Worm (Caenorhabditis elegans): Measurements from ENCODE around the gene nxf-2.
A peak's percentile ranks its signal among the peaks of the same experiment; 100 is the strongest.

Gene nxf-2

ce11 chrV:14411989-14412388, 5.6 kb downstream of the nxf-2 start (continued):
- TF ChIP-seq hlh-26 (GFP tag; conservative IDR thresholded peaks at IDR 0.05) (no peak), ekl-4 (GFP tag; IDR thresholded peaks at IDR 0.05) (0 out of 2 replicates have a peak, but pooled peaks have one; percentile 42)

DNA sequence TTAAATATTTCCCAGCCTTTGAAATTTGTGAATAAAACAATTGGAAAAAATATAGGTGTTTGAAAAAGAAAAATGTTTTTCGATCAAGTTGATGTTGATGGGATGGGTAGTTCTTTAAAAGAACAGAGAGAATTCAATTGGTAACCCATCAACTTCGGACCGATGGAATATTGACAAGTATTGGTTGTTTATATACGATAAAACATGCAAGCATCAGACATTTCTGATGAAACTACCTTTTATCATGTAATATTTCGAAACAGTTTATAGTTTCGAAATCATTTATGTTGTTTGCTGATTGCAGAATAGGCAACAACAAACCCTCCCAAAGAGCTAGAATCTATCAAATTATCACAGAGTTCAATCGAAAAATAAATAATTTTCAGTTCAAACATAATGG, 7.7 kb downstream of the nxf-2 start:
- TF ChIP-seq cebp-1 (GFP tag; IDR thresholded peaks at IDR 0.05) (no peak), cebp-1 (tag; optimal IDR thresholded peaks at IDR 0.05) (peak; percentile 87), C06A6.2 (GFP tag; conservative IDR thresholded peaks at IDR 0.05) (no peak), bed-1 (GFP tag; IDR thresholded peaks at IDR 0.05) (no peak), B0035.1 (tag; optimal IDR thresholded peaks at IDR 0.05) (no peak), snpc-4 (GFP tag; optimal IDR thresholded peaks at IDR 0.05) (no peak), snpc-4 (tag; optimal IDR thresholded peaks at IDR 0.05) (peak in 2 of 4 experiments; percentile 85), gei-17 (GFP tag; optimal IDR thresholded peaks at IDR 0.05) (no peak), cebp-2 (GFP tag; IDR thresholded peaks at IDR 0.05) (0 out of 2 replicates have a peak, but pooled peaks have one; percentile 13), let-607 (tag; optimal IDR thresholded peaks at IDR 0.05) (no peak), zfh-2 (GFP tag; conservative IDR thresholded peaks at IDR 0.05) (no peak), hrde-1 (tag; optimal IDR thresholded peaks at IDR 0.05; ENCODE audit: borderline replicate concordance) (no peak), egrh-3 (GFP tag; IDR thresholded peaks at IDR 0.05) (no peak), lag-1 (GFP tag; IDR thresholded peaks at IDR 0.05) (no peak), F37B4.10 (GFP tag; IDR thresholded peaks at IDR 0.05) (no peak), F33H1.4 (GFP tag; IDR thresholded peaks at IDR 0.05) (no peak)

DNA sequence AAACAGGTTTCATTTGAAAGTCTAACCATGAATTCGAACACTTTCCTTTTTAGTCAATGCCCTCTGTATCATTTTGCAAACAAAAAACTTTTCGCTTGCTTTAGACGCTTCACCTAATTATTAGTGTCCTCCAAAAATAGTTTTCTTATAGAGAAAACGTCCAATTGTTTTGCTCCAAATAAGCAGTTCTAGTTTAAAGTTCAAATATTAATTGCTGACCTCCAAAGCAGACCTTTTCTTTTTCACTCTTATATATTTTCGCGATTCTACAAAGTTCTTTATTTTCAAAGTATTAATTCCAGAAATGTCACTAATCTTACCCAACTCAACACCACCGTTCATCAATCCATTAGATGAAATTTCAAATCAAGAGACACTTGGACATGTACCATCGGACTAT, 8.9 kb downstream of the nxf-2 start, which contains the start of gene gnrr-2:
gnrr-2 (plus strand) TSS at position 301 of the 400 bp plus-strand sequence.
- no peak for TF ChIP-seq lsy-27 (tag; optimal IDR thresholded peaks at IDR 0.05; ENCODE audit: borderline replicate concordance, insufficient read depth)
- TF ChIP-seq snpc-1.3 (tag; optimal IDR thresholded peaks at IDR 0.05; ENCODE audit: insufficient read depth): no peak
- no peak for TF ChIP-seq rec-8 (tag; optimal IDR thresholded peaks at IDR 0.05)
- TF ChIP-seq cebp-2 (GFP tag; IDR thresholded peaks at IDR 0.05): no peak
- TF ChIP-seq C06A6.2 (GFP tag; conservative IDR thresholded peaks at IDR 0.05): no peak
- TF ChIP-seq egl-18 (GFP tag; IDR thresholded peaks at IDR 0.05): no peak
- no peak for TF ChIP-seq lin-26 (GFP tag; IDR thresholded peaks at IDR 0.05)
- no peak for TF ChIP-seq B0336.3 (GFP tag; IDR thresholded peaks at IDR 0.05)
- TF ChIP-seq ceh-79 (tag; optimal IDR thresholded peaks at IDR 0.05): no peak
- no peak for TF ChIP-seq sea-2 (GFP tag; IDR thresholded peaks at IDR 0.05)
- no peak for TF ChIP-seq mes-4 (tag; optimal IDR thresholded peaks at IDR 0.05)
- TF ChIP-seq ceh-27 (GFP tag; optimal IDR thresholded peaks at IDR 0.05): no peak
- no peak for TF ChIP-seq egl-44 (GFP tag; IDR thresholded peaks at IDR 0.05)
- no peak for TF ChIP-seq bed-2 (GFP tag; IDR thresholded peaks at IDR 0.05)

ce11 chrV:14405647-14406046, 12.0 kb downstream of the nxf-2 start:
- TF ChIP-seq snpc-4 (GFP tag; optimal IDR thresholded peaks at IDR 0.05) (no peak), snpc-4 (tag; optimal IDR thresholded peaks at IDR 0.05) (no peak), unc-130 (GFP tag; optimal IDR thresholded peaks at IDR 0.05) (no peak), ztf-26 (tag; optimal IDR thresholded peaks at IDR 0.05) (no peak), ztf-25 (GFP tag; IDR thresholded peaks at IDR 0.05) (no peak), F10E7.11 (tag; optimal IDR thresholded peaks at IDR 0.05) (no peak), nfyb-1 (GFP tag; IDR thresholded peaks at IDR 0.05) (no peak), sea-2 (GFP tag; IDR thresholded peaks at IDR 0.05) (no peak)
